Fruit fly (Drosophila melanogaster): Measurements from ENCODE around the gene Pi3K92E.
A peak's percentile ranks its signal among the peaks of the same experiment; 100 is the strongest.

Gene Pi3K92E

dm6 chr3R:20621805-20622286 lies 12.7 kb downstream of the Pi3K92E start, which contains the start of gene H (continued):
- TF ChIP-seq Myb (GFP tag; optimal IDR thresholded peaks at IDR 0.05), result peak; percentile 83
- no peak for TF ChIP-seq CG17912 (GFP tag; optimal IDR thresholded peaks at IDR 0.05)
- TF ChIP-seq CG13424 (tag; optimal IDR thresholded peaks at IDR 0.05), result no peak
- TF ChIP-seq CG13287 (GFP tag; IDR thresholded peaks at IDR 0.05; ENCODE audit: partially characterized antibody), result 0 out of 2 replicates have a peak, but pooled peaks have one; percentile 20
- no peak for TF ChIP-seq CG13624 (GFP tag; optimal IDR thresholded peaks at IDR 0.05)
- TF ChIP-seq row (GFP tag; IDR thresholded peaks at IDR 0.05), result peak; percentile 54; the same call in 2 of the 3 replicates
- no peak; the same call in 1 of the 2 replicates for TF ChIP-seq E2f2 (GFP tag; IDR thresholded peaks at IDR 0.05)
- TF ChIP-seq CTCF (GFP tag; optimal IDR thresholded peaks at IDR 0.05), result no peak
- TF ChIP-seq Doc3 (GFP tag; IDR thresholded peaks at IDR 0.05; ENCODE audit: partially characterized antibody), result no peak
- no peak for TF ChIP-seq aop (GFP tag; IDR thresholded peaks at IDR 0.05)
- TF ChIP-seq dm (GFP tag; optimal IDR thresholded peaks at IDR 0.05), result peak; percentile 24
- TF ChIP-seq Hr78 (GFP tag; optimal IDR thresholded peaks at IDR 0.05), result peak in 1 of 2 experiments; percentile 60
- no peak for TF ChIP-seq otp (GFP tag; IDR thresholded peaks at IDR 0.05)
- peak; percentile 10 for TF ChIP-seq Sry-δ (GFP tag; optimal IDR thresholded peaks at IDR 0.05)
- peak; percentile 11 for TF ChIP-seq CG12299 (tag; optimal IDR thresholded peaks at IDR 0.05)
- peak; percentile 71 for TF ChIP-seq CG17186 (GFP tag; optimal IDR thresholded peaks at IDR 0.05)
- 0 out of 3 replicates have a peak, but pooled peaks have one; percentile 10 for TF ChIP-seq Dbx (GFP tag; IDR thresholded peaks at IDR 0.05)
- peak; percentile 46 for TF ChIP-seq CG3995 (GFP tag; optimal IDR thresholded peaks at IDR 0.05)
- TF ChIP-seq eve (GFP tag; optimal IDR thresholded peaks at IDR 0.05), result no peak
- TF ChIP-seq trem (tag; optimal IDR thresholded peaks at IDR 0.05), result peak; percentile 45
- TF ChIP-seq Abd-B (GFP tag; optimal IDR thresholded peaks at IDR 0.05), result no peak
- TF ChIP-seq YL-1 (GFP tag; optimal IDR thresholded peaks at IDR 0.05), result peak; percentile 61
- TF ChIP-seq CG15479 (GFP tag; optimal IDR thresholded peaks at IDR 0.05), result no peak
- peak; percentile 62 for TF ChIP-seq psq (GFP tag; optimal IDR thresholded peaks at IDR 0.05)
- no peak for TF ChIP-seq gsb-n (tag; optimal IDR thresholded peaks at IDR 0.05)
- TF ChIP-seq Xrp1 (GFP tag; IDR thresholded peaks at IDR 0.05), result no peak
- peak; percentile 64 for TF ChIP-seq CG12659 (GFP tag; optimal IDR thresholded peaks at IDR 0.05)
- TF ChIP-seq CG10267 (tag; optimal IDR thresholded peaks at IDR 0.05), result peak; percentile 1
- peak; percentile 78 for TF ChIP-seq MESR4 (GFP tag; optimal IDR thresholded peaks at IDR 0.05)
- no peak for TF ChIP-seq D (optimal IDR thresholded peaks at IDR 0.05)
- TF ChIP-seq D (GFP tag; optimal IDR thresholded peaks at IDR 0.05), result no peak
- no peak for TF ChIP-seq CG2875 (GFP tag; optimal IDR thresholded peaks at IDR 0.05)
- no peak for TF ChIP-seq jumu (GFP tag; optimal IDR thresholded peaks at IDR 0.05)
- no peak for TF ChIP-seq CG2120 (GFP tag; optimal IDR thresholded peaks at IDR 0.05)

- TF ChIP-seq fd102C (GFP tag; optimal IDR thresholded peaks at IDR 0.05), result no peak
- no peak for TF ChIP-seq Trl (optimal IDR thresholded peaks at IDR 0.05)
- no peak for TF ChIP-seq Trl (GFP tag; optimal IDR thresholded peaks at IDR 0.05)
- TF ChIP-seq sim (GFP tag; IDR thresholded peaks at IDR 0.05), result no peak
- TF ChIP-seq CG1602 (GFP tag; optimal IDR thresholded peaks at IDR 0.05), result no peak
- peak; percentile 18 for TF ChIP-seq Hr39 (optimal IDR thresholded peaks at IDR 0.05)
- no peak for TF ChIP-seq Myb (GFP tag; optimal IDR thresholded peaks at IDR 0.05)
- peak; percentile 57 for TF ChIP-seq CG4360 (GFP tag; IDR thresholded peaks at IDR 0.05)
- TF ChIP-seq ftz-f1 (GFP tag; optimal IDR thresholded peaks at IDR 0.05), result no peak
- no peak for TF ChIP-seq nerfin-1 (tag; optimal IDR thresholded peaks at IDR 0.05)
Measured at dm6 chr3R:20618947-20619346, 15.6 kb downstream of the Pi3K92E start.

Data from whole organism, embryonic.